In the genomic region with DNA sequence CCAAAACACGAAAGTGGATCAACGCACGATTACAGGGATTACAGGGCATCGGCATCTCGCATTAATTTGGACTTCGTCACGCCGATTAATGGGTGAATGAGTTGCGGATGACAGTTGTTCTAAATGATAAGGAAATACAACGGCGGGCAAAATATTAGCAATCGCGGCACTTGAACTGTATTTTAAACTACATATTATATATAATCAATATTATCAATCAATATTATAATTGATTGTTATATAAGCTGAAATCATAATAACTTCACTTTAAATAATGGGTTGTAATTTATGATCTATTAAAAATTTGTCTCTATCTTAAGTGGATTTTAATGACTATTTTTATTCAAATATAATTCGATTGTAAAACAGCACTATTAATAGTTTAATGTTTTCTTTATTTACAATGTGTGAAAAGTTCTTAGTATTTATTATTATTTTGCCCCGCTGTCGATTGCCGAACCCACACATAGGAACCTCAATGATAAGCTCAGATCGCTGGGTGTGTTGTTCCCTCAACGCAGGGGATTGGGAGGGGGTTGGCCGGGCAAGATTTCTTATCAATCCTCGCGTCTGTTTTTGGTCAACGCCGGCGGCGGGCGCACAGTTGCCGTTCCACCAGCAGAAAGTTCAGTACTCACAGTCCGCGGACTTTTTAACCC, we compare ENCODE assay signal across 2 fruit fly cellular contexts.
TF ChIP-seq lines count a peak whose summit lies in the region.

No protein-coding gene starts in this region.

TF ChIP-seq in whole organism, embryonic, 481 proteins besides CTCF, POLR2A, EP300 and RAD21 (continued from another document and continues in another):
- TF ChIP-seq nmo (GFP tag; optimal IDR thresholded peaks at IDR 0.05; lab: Kevin White, UChicago) (peak; percentile 52), Dref (GFP tag; IDR thresholded peaks at IDR 0.05; lab: Robert Waterston, UW) (no peak), CG4282 (GFP tag; optimal IDR thresholded peaks at IDR 0.05; lab: Kevin White, UChicago) (no peak), CG11560 (tag; IDR thresholded peaks at IDR 0.05; lab: Robert Waterston, UW) (no peak), CG18764 (GFP tag; optimal IDR thresholded peaks at IDR 0.05; lab: Kevin White, UChicago) (no peak), CG7372 (GFP tag; IDR thresholded peaks at IDR 0.05; lab: Robert Waterston, UW) (no peak), peb (GFP tag; IDR thresholded peaks at IDR 0.05; lab: Robert Waterston, UW) (no peak), sim (GFP tag; IDR thresholded peaks at IDR 0.05; lab: Robert Waterston, UW) (no peak), Opbp (GFP tag; IDR thresholded peaks at IDR 0.05; lab: Robert Waterston, UW; ENCODE audit: partially characterized antibody) (no peak), CG18599 (GFP tag; optimal IDR thresholded peaks at IDR 0.05; lab: Kevin White, UChicago) (peak; percentile 61), Ets65A (GFP tag; lab: Kevin White, UChicago) (peak; percentile 46), CG34422 (GFP tag; IDR thresholded peaks at IDR 0.05; lab: Robert Waterston, UW) (0 out of 3 replicates have a peak, but pooled peaks have one; percentile 50), en (GFP tag; optimal IDR thresholded peaks at IDR 0.05; lab: Kevin White, UChicago) (no peak), ab (GFP tag; optimal IDR thresholded peaks at IDR 0.05; lab: Kevin White, UChicago) (no peak), gro (GFP tag; optimal IDR thresholded peaks at IDR 0.05; lab: Kevin White, UChicago) (peak; percentile 19), CG11723 (GFP tag; optimal IDR thresholded peaks at IDR 0.05; lab: Kevin White, UChicago) (peak; percentile 21), H15 (GFP tag; IDR thresholded peaks at IDR 0.05; lab: Robert Waterston, UW) (no peak), CG14667 (GFP tag; IDR thresholded peaks at IDR 0.05; lab: Robert Waterston, UW) (no peak), CG31365 (tag; optimal IDR thresholded peaks at IDR 0.05; lab: Kevin White, UChicago) (no peak), CG7357 (GFP tag; IDR thresholded peaks at IDR 0.05; lab: Robert Waterston, UW) (no peak), MBD-R2 (GFP tag; IDR thresholded peaks at IDR 0.05; lab: Robert Waterston, UW) (no peak; the same call in 1 of the 2 replicates), esg (GFP tag; conservative IDR thresholded peaks at IDR 0.05; lab: Robert Waterston, UW) (no peak), lmd (GFP tag; IDR thresholded peaks at IDR 0.05; lab: Robert Waterston, UW) (peak; percentile 28; the same call in 1 of the 2 replicates), lilli (GFP tag; optimal IDR thresholded peaks at IDR 0.05; lab: Kevin White, UChicago) (no peak), wor (GFP tag; IDR thresholded peaks at IDR 0.05; lab: Robert Waterston, UW) (no peak), CG1529 (GFP tag; optimal IDR thresholded peaks at IDR 0.05; lab: Kevin White, UChicago) (no peak), dimm (GFP tag; IDR thresholded peaks at IDR 0.05; lab: Robert Waterston, UW) (no peak), usp (GFP tag; optimal IDR thresholded peaks at IDR 0.05; lab: Kevin White, UChicago) (no peak), CG7556 (GFP tag; optimal IDR thresholded peaks at IDR 0.05; lab: Kevin White, UChicago) (peak; percentile 73), al (GFP tag; IDR thresholded peaks at IDR 0.05; lab: Robert Waterston, UW) (peak; percentile 26; the same call in 1 of the 2 replicates), Meics (GFP tag; optimal IDR thresholded peaks at IDR 0.05; lab: Kevin White, UChicago) (peak; percentile 65), trh (GFP tag; optimal IDR thresholded peaks at IDR 0.05; lab: Kevin White, UChicago) (no peak), bbx (GFP tag; IDR thresholded peaks at IDR 0.05; lab: Robert Waterston, UW; ENCODE audit: partially characterized antibody) (peak; percentile 45; the same call in 1 of the 2 replicates), Lim3 (GFP tag; IDR thresholded peaks at IDR 0.05; lab: Robert Waterston, UW) (no peak), tin (GFP tag; optimal IDR thresholded peaks at IDR 0.05; lab: Kevin White, UChicago) (no peak), Dip3 (GFP tag; optimal IDR thresholded peaks at IDR 0.05; lab: Kevin White, UChicago) (no peak), Adf1 (GFP tag; IDR thresholded peaks at IDR 0.05; lab: Robert Waterston, UW) (peak; percentile 72; the same call in 1 of the 2 replicates), mam (GFP tag; optimal IDR thresholded peaks at IDR 0.05; lab: Kevin White, UChicago) (no peak), inv (GFP tag; IDR thresholded peaks at IDR 0.05; lab: Robert Waterston, UW; ENCODE audit: partially characterized antibody) (no peak), grn (GFP tag; optimal IDR thresholded peaks at IDR 0.05; lab: Kevin White, UChicago) (peak; percentile 77), CG12744 (GFP tag; optimal IDR thresholded peaks at IDR 0.05; lab: Kevin White, UChicago) (no peak), CG9437 (GFP tag; optimal IDR thresholded peaks at IDR 0.05; lab: Kevin White, UChicago) (peak; percentile 55), CG6813 (GFP tag; optimal IDR thresholded peaks at IDR 0.05; lab: Kevin White, UChicago) (peak; percentile 8), p53 (GFP tag; optimal IDR thresholded peaks at IDR 0.05; lab: Kevin White, UChicago) (no peak), CG12299 (tag; optimal IDR thresholded peaks at IDR 0.05; lab: Kevin White, UChicago) (no peak), dan (GFP tag; IDR thresholded peaks at IDR 0.05; lab: Robert Waterston, UW) (no peak), Optix (GFP tag; IDR thresholded peaks at IDR 0.05; lab: Robert Waterston, UW) (no peak), unc-4 (GFP tag; IDR thresholded peaks at IDR 0.05; lab: Robert Waterston, UW; ENCODE audit: partially characterized antibody) (no peak), ase (GFP tag; IDR thresholded peaks at IDR 0.05; lab: Robert Waterston, UW) (no peak), ttk (GFP tag; IDR thresholded peaks at IDR 0.05; lab: Robert Waterston, UW) (no peak), klu (GFP tag; IDR thresholded peaks at IDR 0.05; lab: Robert Waterston, UW) (no peak), run (tag; optimal IDR thresholded peaks at IDR 0.05; lab: Kevin White, UChicago) (no peak), CG2199 (GFP tag; IDR thresholded peaks at IDR 0.05; lab: Robert Waterston, UW) (no peak), Antp (GFP tag; optimal IDR thresholded peaks at IDR 0.05; lab: Kevin White, UChicago) (no peak), CG14014 (GFP tag; IDR thresholded peaks at IDR 0.05; lab: Robert Waterston, UW) (no peak), pum (GFP tag; optimal IDR thresholded peaks at IDR 0.05; lab: Kevin White, UChicago) (no peak), Xrp1 (GFP tag; IDR thresholded peaks at IDR 0.05; lab: Robert Waterston, UW) (peak; percentile 56), CG12942 (GFP tag; optimal IDR thresholded peaks at IDR 0.05; lab: Kevin White, UChicago) (no peak), CG6791 (GFP tag; IDR thresholded peaks at IDR 0.05; lab: Robert Waterston, UW; ENCODE audit: partially characterized antibody) (no peak), CG9609 (GFP tag; optimal IDR thresholded peaks at IDR 0.05; lab: Kevin White, UChicago) (no peak), CG15601 (tag; optimal IDR thresholded peaks at IDR 0.05; lab: Kevin White, UChicago) (no peak), so (GFP tag; IDR thresholded peaks at IDR 0.05; lab: Robert Waterston, UW) (no peak), pb (GFP tag; optimal IDR thresholded peaks at IDR 0.05; lab: Kevin White, UChicago) (no peak), CG17328 (GFP tag; IDR thresholded peaks at IDR 0.05; lab: Robert Waterston, UW) (no peak)

TF ChIP-seq in whole organism, prepupa, 60 proteins besides CTCF, POLR2A, EP300 and RAD21 (continued from another document):
- TF ChIP-seq CG15336 (GFP tag; IDR thresholded peaks at IDR 0.05; lab: Robert Waterston, UW) = peak; percentile 44
- TF ChIP-seq Gug (GFP tag; IDR thresholded peaks at IDR 0.05; lab: Robert Waterston, UW) = peak; percentile 34
- peak; percentile 32 for TF ChIP-seq acj6 (GFP tag; optimal IDR thresholded peaks at IDR 0.05; lab: Kevin White, UChicago)
- TF ChIP-seq CG6276 (GFP tag; optimal IDR thresholded peaks at IDR 0.05; lab: Kevin White, UChicago) = no peak
- TF ChIP-seq Met (GFP tag; optimal IDR thresholded peaks at IDR 0.05; lab: Kevin White, UChicago) = peak; percentile 18
- TF ChIP-seq fd59A (GFP tag; optimal IDR thresholded peaks at IDR 0.05; lab: Kevin White, UChicago) = no peak
- TF ChIP-seq CG9139 (GFP tag; optimal IDR thresholded peaks at IDR 0.05; lab: Kevin White, UChicago) = no peak
- TF ChIP-seq CG34406 (GFP tag; optimal IDR thresholded peaks at IDR 0.05; lab: Kevin White, UChicago) = peak; percentile 56
- TF ChIP-seq CG6808 (GFP tag; optimal IDR thresholded peaks at IDR 0.05; lab: Kevin White, UChicago) = peak; percentile 17
